Fruit fly (Drosophila melanogaster) whole organism, embryonic: ENCODE data around the gene rogdi.
A peak's percentile ranks its signal among the peaks of the same experiment; 100 is the strongest.

Experiments used
- ATbp ChIP-seq: fragments of 200-800 bp; sonication (Bioruptor generic); optimal IDR thresholded peaks from 2 replicates; lab custom pipeline; 2017; ENCODE audit warnings: missing biosample characterization, mild to moderate bottlenecking, missing genetic modification characterization, missing genetic modification reagents
- BtbVII ChIP-seq: fragments of 200-800 bp; sonication (Bioruptor generic); optimal IDR thresholded peaks from 3 replicates; lab custom pipeline; 2017; ENCODE audit warnings: missing biosample characterization, mild to moderate bottlenecking, missing genetic modification characterization
- CG10431 ChIP-seq: fragments of 200-800 bp; sonication (Bioruptor generic); optimal IDR thresholded peaks from 3 replicates; lab custom pipeline; 2018; ENCODE audit warnings: missing biosample characterization, mild to moderate bottlenecking, missing genetic modification characterization
- CG13894 ChIP-seq: fragments of 200-800 bp; sonication (Bioruptor generic); optimal IDR thresholded peaks from 3 replicates; lab custom pipeline; 2018; ENCODE audit warnings: missing biosample characterization, mild to moderate bottlenecking, missing genetic modification characterization, moderate library complexity
- CG14014 ChIP-seq: fragments of 200-800 bp; sonication (Bioruptor generic); IDR thresholded peaks from 2 replicates; pipeline ENCODE4 v1.3.6; 2022; ENCODE audit warnings: missing biosample characterization, missing genetic modification characterization
- CG15269 ChIP-seq: fragments of 200-800 bp; sonication (Bioruptor generic); optimal IDR thresholded peaks from 2 replicates; lab custom pipeline; 2018; ENCODE audit warnings: missing biosample characterization, mild to moderate bottlenecking, missing genetic modification characterization, moderate library complexity
- CG15514 ChIP-seq: fragments of 200-800 bp; sonication (Bioruptor generic); optimal IDR thresholded peaks from 3 replicates; lab custom pipeline; 2017; ENCODE audit warnings: missing biosample characterization, missing genetic modification characterization, mild to moderate bottlenecking, moderate library complexity, missing genetic modification reagents
- CG16779 ChIP-seq: fragments of 200-800 bp; sonication (Bioruptor generic); IDR thresholded peaks from 2 replicates; pipeline ENCODE4 v1.3.6; 2022; ENCODE audit warnings: missing biosample characterization, missing genetic modification characterization
- CG17385 ChIP-seq: fragments of 200-800 bp; sonication (Bioruptor generic); optimal IDR thresholded peaks from 3 replicates; lab custom pipeline; 2018; ENCODE audit warnings: missing biosample characterization, mild to moderate bottlenecking, missing genetic modification characterization
- CG2129 ChIP-seq: fragments of 200-800 bp; sonication (Bioruptor generic); IDR thresholded peaks from 2 replicates; pipeline ENCODE4 v1.3.6; 2022; ENCODE audit warnings: missing biosample characterization, missing genetic modification characterization; ENCODE audit not compliant: partially characterized antibody
- CG2712 ChIP-seq: fragments of 200-800 bp; optimal IDR thresholded peaks from 3 replicates; lab custom pipeline; 2019; ENCODE audit warnings: missing biosample characterization, mild to moderate bottlenecking, missing genetic modification characterization, moderate library complexity
- CG2875 ChIP-seq: fragments of 200-800 bp; sonication (Bioruptor generic); optimal IDR thresholded peaks from 2 replicates; lab custom pipeline; 2017; ENCODE audit warnings: missing biosample characterization, mild to moderate bottlenecking, missing genetic modification characterization, missing genetic modification reagents
- CG3995 ChIP-seq: fragments of 200-800 bp; sonication (Bioruptor generic); optimal IDR thresholded peaks from 3 replicates; lab custom pipeline; 2016; ENCODE audit warnings: missing biosample characterization, missing genetic modification characterization
- CG42726 ChIP-seq: fragments of 200-800 bp; sonication (Bioruptor generic); IDR thresholded peaks from 2 replicates; pipeline ENCODE4 v1.3.6; 2022; ENCODE audit warnings: missing biosample characterization, missing genetic modification characterization; ENCODE audit not compliant: partially characterized antibody
- CG4360 ChIP-seq: fragments of 200-800 bp; sonication (Bioruptor generic); IDR thresholded peaks from 2 replicates; pipeline ENCODE4 v1.3.6; 2022; ENCODE audit warnings: missing biosample characterization, missing genetic modification characterization
- CG4617 ChIP-seq: fragments of 200-800 bp; sonication (Bioruptor generic); optimal IDR thresholded peaks from 3 replicates; lab custom pipeline; 2016; ENCODE audit warnings: missing biosample characterization, missing genetic modification characterization, borderline replicate concordance
- CG4730 ChIP-seq: fragments of 200-800 bp; sonication (Bioruptor generic); IDR thresholded peaks from 2 replicates; pipeline ENCODE4 v1.3.6; 2022; ENCODE audit warnings: missing biosample characterization, missing genetic modification characterization
- CG8924 ChIP-seq: fragments of 200-800 bp; optimal IDR thresholded peaks from 3 replicates; lab custom pipeline; 2019; ENCODE audit warnings: missing biosample characterization, mild to moderate bottlenecking, missing genetic modification characterization, moderate library complexity
- CG9932 ChIP-seq: fragments of 200-800 bp; sonication (Bioruptor generic); IDR thresholded peaks from 2 replicates; pipeline ENCODE4 v1.3.6; 2022; ENCODE audit warnings: missing biosample characterization, missing genetic modification characterization
- CkIIα-i1 ChIP-seq: fragments of 200-800 bp; sonication (Bioruptor generic); IDR thresholded peaks from 2 replicates; pipeline ENCODE4 v1.3.6; 2022; ENCODE audit warnings: missing biosample characterization, missing genetic modification characterization
- E2f2 ChIP-seq: fragments of 200-800 bp; sonication (Bioruptor generic); IDR thresholded peaks from 2 replicates; pipeline ENCODE4 v1.3.6; 2022; ENCODE audit warnings: missing biosample characterization, missing genetic modification characterization
- ERR ChIP-seq: fragments of 200-800 bp; sonication (Bioruptor generic); optimal IDR thresholded peaks from 2 replicates; lab custom pipeline; 2016; ENCODE audit warnings: missing biosample characterization, missing genetic modification characterization
- Ets65A ChIP-seq: fragments of 200-800 bp; sonication (Bioruptor generic); peaks from one replicate; lab custom pipeline; 2016; ENCODE audit warnings: missing biosample characterization, missing genetic modification characterization
- H2.0 ChIP-seq: fragments of 200-800 bp; sonication (Bioruptor generic); IDR thresholded peaks from 2 replicates; pipeline ENCODE4 v1.3.6; 2022; ENCODE audit warnings: missing biosample characterization, missing genetic modification characterization
- HLH3B ChIP-seq: fragments of 200-800 bp; sonication (Bioruptor generic); IDR thresholded peaks from 2 replicates; pipeline ENCODE4 v1.3.6; 2022; ENCODE audit warnings: missing biosample characterization, missing genetic modification characterization
- Med ChIP-seq: fragments of 200-800 bp; sonication (Bioruptor generic); peaks from one replicate; lab custom pipeline; 2016; ENCODE audit warnings: missing biosample characterization, missing genetic modification characterization, mild to moderate bottlenecking, inconsistent platforms, moderate library complexity
- NK7.1 ChIP-seq: fragments of 200-800 bp; sonication (Bioruptor generic); optimal IDR thresholded peaks from 3 replicates; lab custom pipeline; 2016; ENCODE audit warnings: missing biosample characterization, missing genetic modification characterization
- Ptx1 ChIP-seq: fragments of 200-800 bp; sonication (Bioruptor generic); IDR thresholded peaks from 2 replicates; pipeline ENCODE4 v1.3.6; 2022; ENCODE audit warnings: missing biosample characterization, missing genetic modification characterization
- Side ChIP-seq: fragments of 200-800 bp; sonication (Bioruptor generic); optimal IDR thresholded peaks from 2 replicates; lab custom pipeline; 2016; ENCODE audit warnings: missing biosample characterization, missing genetic modification characterization
- TFAM ChIP-seq: fragments of 200-800 bp; sonication (Bioruptor generic); optimal IDR thresholded peaks from 2 replicates; lab custom pipeline; 2017; ENCODE audit warnings: missing biosample characterization, missing genetic modification characterization, inconsistent platforms
- chinmo ChIP-seq: fragments of 200-800 bp; sonication (Bioruptor generic); IDR thresholded peaks from 4 replicates; pipeline ENCODE4 v1.3.6; 2022; ENCODE audit warnings: missing biosample characterization, missing genetic modification characterization; ENCODE audit not compliant: partially characterized antibody
- croc ChIP-seq: fragments of 200-800 bp; sonication (Bioruptor generic); conservative IDR thresholded peaks from 3 replicates; pipeline ENCODE4 v1.3.6; 2022; ENCODE audit warnings: missing biosample characterization, missing genetic modification characterization
- da ChIP-seq: fragments of 200-800 bp; sonication (Bioruptor generic); optimal IDR thresholded peaks from 2 replicates; lab custom pipeline; 2016; ENCODE audit warnings: missing biosample characterization, missing genetic modification characterization
- dmrt11E ChIP-seq: fragments of 200-800 bp; sonication (Bioruptor generic); optimal IDR thresholded peaks from 3 replicates; lab custom pipeline; 2018; ENCODE audit warnings: missing biosample characterization, mild to moderate bottlenecking, missing genetic modification characterization, moderate library complexity
- gem ChIP-seq: fragments of 200-800 bp; sonication (Bioruptor generic); optimal IDR thresholded peaks from 2 replicates; lab custom pipeline; 2019; ENCODE audit warnings: missing biosample characterization, mild to moderate bottlenecking, missing genetic modification characterization, moderate library complexity
- gsb ChIP-seq: fragments of 200-800 bp; sonication (Bioruptor generic); IDR thresholded peaks from 2 replicates; pipeline ENCODE4 v1.3.6; 2022; ENCODE audit warnings: missing biosample characterization, missing genetic modification characterization
- hkb ChIP-seq, 2 experiments: fragments of 200-800 bp in 1 of 2; fragments of >200 bp in 1 of 2; sonication (Bioruptor generic) in 1 of 2; IDR thresholded peaks in 1 of 2; optimal IDR thresholded peaks in 1 of 2; 2 replicates each; pipeline versions ENCODE4 v1.3.6 to Lab custom; 2017 to 2022; ENCODE audit warnings: missing biosample characterization in 1 of 2, missing genetic modification characterization in 1 of 2
- lola ChIP-seq, 3 experiments: fragments of >200 bp in 2 of 3; fragments of 200-800 bp in 1 of 3; sonication (Bioruptor generic) in 1 of 3; optimal IDR thresholded peaks; 2 replicates each; lab custom pipeline; 2017 to 2019; ENCODE audit warnings: missing biosample characterization in 3 of 3, missing genetic modification characterization in 3 of 3, mild to moderate bottlenecking in 1 of 3, moderate library complexity in 1 of 3
- pan ChIP-seq, 4 experiments: fragments of >200 bp in 3 of 4; fragments of 200-800 bp in 1 of 4; sonication (Bioruptor generic) in 1 of 4; optimal IDR thresholded peaks in 3 of 4; IDR thresholded peaks in 1 of 4; 2 replicates each; pipeline versions ENCODE4 v1.3.6 to Lab custom; 2017 to 2022; ENCODE audit warnings: missing biosample characterization in 2 of 4, missing genetic modification characterization in 2 of 4, mixed read lengths in 1 of 4
- pb ChIP-seq: fragments of 200-800 bp; sonication (Bioruptor generic); optimal IDR thresholded peaks from 3 replicates; lab custom pipeline; 2016; ENCODE audit warnings: missing biosample characterization, missing genetic modification characterization
- scrt ChIP-seq: fragments of 200-800 bp; sonication (Bioruptor generic); optimal IDR thresholded peaks from 2 replicates; lab custom pipeline; 2018; ENCODE audit warnings: missing biosample characterization, mild to moderate bottlenecking, missing genetic modification characterization, moderate library complexity
- sens-2 ChIP-seq: fragments of 200-800 bp; sonication (Bioruptor generic); IDR thresholded peaks from 2 replicates; pipeline ENCODE4 v1.3.6; 2022; ENCODE audit warnings: missing biosample characterization, missing genetic modification characterization
- seq ChIP-seq: fragments of 200-800 bp; sonication (Bioruptor generic); IDR thresholded peaks from 2 replicates; pipeline ENCODE4 v1.3.6; 2022; ENCODE audit warnings: missing biosample characterization, missing genetic modification characterization
- sisA ChIP-seq: fragments of 200-800 bp; sonication (Bioruptor generic); IDR thresholded peaks from 2 replicates; pipeline ENCODE4 v1.3.6; 2022; ENCODE audit warnings: missing biosample characterization, missing genetic modification characterization
- ssp ChIP-seq: fragments of 200-800 bp; sonication (Bioruptor generic); IDR thresholded peaks from 2 replicates; pipeline ENCODE4 v1.3.6; 2022; ENCODE audit warnings: missing biosample characterization, missing genetic modification characterization
- ttk ChIP-seq: fragments of 200-800 bp; sonication (Bioruptor generic); IDR thresholded peaks from 2 replicates; pipeline ENCODE4 v2.1.2; 2022; ENCODE audit warnings: missing biosample characterization, missing genetic modification characterization
- tx ChIP-seq: fragments of 200-800 bp; sonication (Bioruptor generic); optimal IDR thresholded peaks from 2 replicates; lab custom pipeline; 2016; ENCODE audit warnings: missing biosample characterization, missing genetic modification characterization
- unc-4 ChIP-seq: fragments of 200-800 bp; sonication (Bioruptor generic); IDR thresholded peaks from 2 replicates; pipeline ENCODE4 v1.3.6; 2022; ENCODE audit warnings: missing biosample characterization, missing genetic modification characterization; ENCODE audit not compliant: partially characterized antibody
- vfl ChIP-seq: fragments of 200-800 bp; sonication (Bioruptor generic); optimal IDR thresholded peaks from 2 replicates; lab custom pipeline; 2016; ENCODE audit warnings: missing biosample characterization, missing genetic modification characterization
- vnd ChIP-seq: fragments of 200-800 bp; sonication (Bioruptor generic); IDR thresholded peaks from 3 replicates; pipeline ENCODE4 v1.3.6; 2022; ENCODE audit warnings: missing biosample characterization, missing genetic modification characterization; ENCODE audit not compliant: partially characterized antibody

rogdi gene

DNA sequence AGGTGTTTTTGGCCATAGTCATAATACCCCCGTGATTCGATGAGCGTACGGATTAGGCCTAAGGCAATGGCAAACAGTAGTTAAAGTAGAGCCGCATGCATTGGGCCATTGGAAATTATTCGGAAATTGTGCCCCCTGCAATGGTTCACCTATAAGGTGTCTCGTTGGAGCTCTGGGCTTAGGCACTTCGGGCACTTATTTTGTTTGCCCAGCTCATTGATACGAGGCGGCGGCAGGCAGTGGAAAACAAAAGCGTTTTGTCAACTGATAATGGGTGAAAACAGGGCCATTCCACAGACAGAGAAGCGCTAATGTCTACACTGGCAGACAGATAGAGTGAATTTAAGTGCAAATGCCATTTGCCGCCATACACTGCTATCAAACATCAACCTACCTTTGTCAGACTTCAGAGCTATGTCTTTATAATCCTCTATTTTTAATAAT lies 43.0 kb upstream of the rogdi start (continued):
- TF ChIP-seq dmrt11E: no peak
- no peak for TF ChIP-seq croc (GFP tag; lab: Robert Waterston, UW)
- TF ChIP-seq da: no peak
- no peak for TF ChIP-seq tx (GFP tag; lab: Kevin White, UChicago)
- no peak for TF ChIP-seq pan (optimal IDR thresholded peaks at IDR 0.05; lab: Kevin White, UChicago)
- TF ChIP-seq pan (GFP tag; optimal IDR thresholded peaks at IDR 0.05 in 1 of 2, IDR thresholded peaks at IDR 0.05 in 1 of 2): peak in 1 of 2 experiments; percentile 55
- TF ChIP-seq CG4617 (GFP tag; lab: Kevin White, UChicago): no peak
- TF ChIP-seq ssp (GFP tag; lab: Robert Waterston, UW): 0 out of 2 replicates have a peak, but pooled peaks have one; percentile 11
- TF ChIP-seq lola (GFP tag; optimal IDR thresholded peaks at IDR 0.05; lab: Kevin White, UChicago): no peak
- no peak for TF ChIP-seq CG42726 (GFP tag; lab: Robert Waterston, UW)
- no peak for TF ChIP-seq CG4360
- no peak for TF ChIP-seq sisA (GFP tag; lab: Robert Waterston, UW)
- TF ChIP-seq CG15269 (tag; lab: Kevin White, UChicago): no peak
- no peak for TF ChIP-seq CG2875 (GFP tag; lab: Kevin White, UChicago)
- TF ChIP-seq CG14014 (GFP tag; lab: Robert Waterston, UW): no peak
- no peak for TF ChIP-seq vfl (GFP tag; lab: Kevin White, UChicago)
- TF ChIP-seq vnd (GFP tag; lab: Robert Waterston, UW): no peak
- TF ChIP-seq chinmo (GFP tag; lab: Robert Waterston, UW): no peak
- no peak for TF ChIP-seq Ets65A (GFP tag; lab: Kevin White, UChicago)
- peak; percentile 79 for TF ChIP-seq Med (GFP tag; lab: Kevin White, UChicago)
- TF ChIP-seq CG15514: no peak
- no peak for TF ChIP-seq E2f2 (GFP tag; lab: Robert Waterston, UW)
- no peak for TF ChIP-seq hkb (optimal IDR thresholded peaks at IDR 0.05; lab: Kevin White, UChicago)
- TF ChIP-seq hkb (GFP tag; IDR thresholded peaks at IDR 0.05; lab: Robert Waterston, UW): no peak
- TF ChIP-seq CkIIα-i1 (GFP tag; lab: Robert Waterston, UW): no peak
- TF ChIP-seq unc-4 (GFP tag; lab: Robert Waterston, UW): no peak
- TF ChIP-seq Ptx1 (GFP tag; lab: Robert Waterston, UW): 0 out of 2 replicates have a peak, but pooled peaks have one; percentile 31
- TF ChIP-seq CG8924 (tag; lab: Kevin White, UChicago): no peak
- no peak for TF ChIP-seq TFAM (GFP tag; lab: Kevin White, UChicago)
- TF ChIP-seq ttk (GFP tag; lab: Robert Waterston, UW): peak; percentile 24; the same call in 1 of the 2 replicates
- TF ChIP-seq CG9932 (GFP tag; lab: Robert Waterston, UW): peak; percentile 50
- TF ChIP-seq sens-2 (GFP tag; lab: Robert Waterston, UW): no peak
- no peak for TF ChIP-seq CG2129
- no peak for TF ChIP-seq gsb (GFP tag; lab: Robert Waterston, UW)
- TF ChIP-seq ATbp (GFP tag; lab: Kevin White, UChicago): no peak
- 0 out of 2 replicates have a peak, but pooled peaks have one; percentile 17 for TF ChIP-seq CG16779 (GFP tag; lab: Robert Waterston, UW)
- no peak for TF ChIP-seq HLH3B (GFP tag; lab: Robert Waterston, UW)
- no peak for TF ChIP-seq scrt (GFP tag; lab: Kevin White, UChicago)
- no peak for TF ChIP-seq NK7.1 (GFP tag; lab: Kevin White, UChicago)
- TF ChIP-seq CG2712: no peak
- no peak for TF ChIP-seq CG10431 (GFP tag; lab: Kevin White, UChicago)
- 0 out of 2 replicates have a peak, but pooled peaks have one; percentile 14 for TF ChIP-seq seq (GFP tag; lab: Robert Waterston, UW)
- TF ChIP-seq CG17385 (GFP tag; lab: Kevin White, UChicago): no peak
- TF ChIP-seq ERR (GFP tag; lab: Kevin White, UChicago): no peak
- TF ChIP-seq BtbVII (GFP tag; lab: Kevin White, UChicago): peak; percentile 12
- no peak; the same call in 1 of the 2 replicates for TF ChIP-seq CG4730
- no peak for TF ChIP-seq H2.0 (GFP tag; lab: Robert Waterston, UW)
- TF ChIP-seq Side (GFP tag; lab: Kevin White, UChicago): no peak
- no peak for TF ChIP-seq CG13894
- TF ChIP-seq pb (GFP tag; lab: Kevin White, UChicago): no peak
- TF ChIP-seq CG3995 (GFP tag; lab: Kevin White, UChicago): no peak
- TF ChIP-seq gem: no peak
